Fruit fly (Drosophila melanogaster) whole organism, embryonic: ENCODE data around the gene CG5254.

Experiments
- ATbp ChIP-seq: fragments of 200-800 bp; sonication (Bioruptor generic); optimal IDR thresholded peaks from 2 replicates; lab custom pipeline; 2017; ENCODE audit warnings: missing biosample characterization, mild to moderate bottlenecking, missing genetic modification characterization, missing genetic modification reagents
- CG10147 ChIP-seq: fragments of 200-800 bp; sonication (Bioruptor generic); optimal IDR thresholded peaks from 2 replicates; lab custom pipeline; 2019; ENCODE audit warnings: missing biosample characterization, mild to moderate bottlenecking, missing genetic modification characterization, moderate library complexity
- CG11247 ChIP-seq: fragments of 200-800 bp; sonication (Bioruptor generic); IDR thresholded peaks from 2 replicates; pipeline ENCODE4 v1.3.6; 2022; ENCODE audit warnings: missing biosample characterization, missing genetic modification characterization
- CG13287 ChIP-seq: fragments of 200-800 bp; sonication (Bioruptor generic); IDR thresholded peaks from 2 replicates; pipeline ENCODE4 v1.3.6; 2022; ENCODE audit warnings: missing biosample characterization, missing genetic modification characterization; ENCODE audit not compliant: partially characterized antibody
- CG15514 ChIP-seq: fragments of 200-800 bp; sonication (Bioruptor generic); optimal IDR thresholded peaks from 3 replicates; lab custom pipeline; 2017; ENCODE audit warnings: missing biosample characterization, missing genetic modification characterization, mild to moderate bottlenecking, moderate library complexity, missing genetic modification reagents
- CG1602 ChIP-seq: fragments of 200-800 bp; sonication (Bioruptor generic); optimal IDR thresholded peaks from 3 replicates; lab custom pipeline; 2016; ENCODE audit warnings: missing biosample characterization, missing genetic modification characterization
- CG17385 ChIP-seq: fragments of 200-800 bp; sonication (Bioruptor generic); optimal IDR thresholded peaks from 3 replicates; lab custom pipeline; 2018; ENCODE audit warnings: missing biosample characterization, mild to moderate bottlenecking, missing genetic modification characterization
- CG18476 ChIP-seq: fragments of 200-800 bp; sonication (Bioruptor generic); optimal IDR thresholded peaks from 2 replicates; lab custom pipeline; 2016; ENCODE audit warnings: missing biosample characterization, mild to moderate bottlenecking, missing genetic modification characterization
- CG18599 ChIP-seq: fragments of 200-800 bp; sonication (Bioruptor generic); optimal IDR thresholded peaks from 3 replicates; lab custom pipeline; 2017; ENCODE audit warnings: missing biosample characterization, missing genetic modification characterization, mild to moderate bottlenecking, moderate library complexity, missing genetic modification reagents
- CG2116 ChIP-seq: fragments of 200-800 bp; sonication (Bioruptor generic); optimal IDR thresholded peaks from 3 replicates; lab custom pipeline; 2018; ENCODE audit warnings: missing biosample characterization, mild to moderate bottlenecking, missing genetic modification characterization
- CG2678 ChIP-seq: fragments of 200-800 bp; sonication (Bioruptor generic); optimal IDR thresholded peaks from 3 replicates; lab custom pipeline; 2019; ENCODE audit warnings: missing biosample characterization, mild to moderate bottlenecking, missing genetic modification characterization, moderate library complexity
- CG31441 ChIP-seq: fragments of 200-800 bp; sonication (Bioruptor generic); IDR thresholded peaks from 2 replicates; pipeline ENCODE4 v1.3.6; 2022; ENCODE audit warnings: missing biosample characterization, missing genetic modification characterization
- CG32532 ChIP-seq: fragments of 200-800 bp; sonication (Bioruptor generic); IDR thresholded peaks from 2 replicates; pipeline ENCODE4 v1.3.6; 2022; ENCODE audit warnings: missing biosample characterization, missing genetic modification characterization
- CG4282 ChIP-seq: fragments of 200-800 bp; sonication (Bioruptor generic); optimal IDR thresholded peaks from 2 replicates; lab custom pipeline; 2016; ENCODE audit warnings: missing biosample characterization, missing genetic modification characterization
- CG6654 ChIP-seq: fragments of 200-800 bp; sonication (Bioruptor generic); optimal IDR thresholded peaks from 2 replicates; lab custom pipeline; 2017; ENCODE audit warnings: missing biosample characterization, mild to moderate bottlenecking, missing genetic modification characterization
- CG6683 ChIP-seq: fragments of 200-800 bp; sonication (Bioruptor generic); optimal IDR thresholded peaks from 2 replicates; lab custom pipeline; 2017; ENCODE audit warnings: missing biosample characterization, mild to moderate bottlenecking, missing genetic modification characterization, missing genetic modification reagents
- CG7987 ChIP-seq: fragments of 200-800 bp; sonication (Bioruptor generic); optimal IDR thresholded peaks from 2 replicates; lab custom pipeline; 2018; ENCODE audit warnings: missing biosample characterization, mild to moderate bottlenecking, missing genetic modification characterization, moderate library complexity
- Dll ChIP-seq: fragments of 200-800 bp; sonication (Bioruptor generic); IDR thresholded peaks from 4 replicates; pipeline ENCODE4 v1.3.6; 2022; ENCODE audit warnings: missing biosample characterization, missing genetic modification characterization; ENCODE audit not compliant: partially characterized antibody
- Drgx ChIP-seq: fragments of 200-800 bp; sonication (Bioruptor generic); IDR thresholded peaks from 2 replicates; pipeline ENCODE4 v1.3.6; 2022; ENCODE audit warnings: missing biosample characterization, missing genetic modification characterization
- Optix ChIP-seq: fragments of 200-800 bp; sonication (Bioruptor generic); IDR thresholded peaks from 3 replicates; pipeline ENCODE4 v1.3.6; 2022; ENCODE audit warnings: missing biosample characterization, missing genetic modification characterization
- Pdp1 ChIP-seq, 2 experiments: fragments of 200-800 bp; sonication (Bioruptor generic); optimal IDR thresholded peaks; 3 replicates each; lab custom pipeline; 2016; ENCODE audit warnings: missing biosample characterization in 2 of 2, missing genetic modification characterization in 2 of 2, mild to moderate bottlenecking in 1 of 2, moderate library complexity in 1 of 2
- Scr ChIP-seq: fragments of 200-800 bp; sonication (Bioruptor generic); IDR thresholded peaks from 2 replicates; pipeline ENCODE4 v1.3.6; 2022; ENCODE audit warnings: missing biosample characterization, missing genetic modification characterization; ENCODE audit not compliant: partially characterized antibody
- Sry-δ ChIP-seq: fragments of 200-800 bp; sonication (Bioruptor generic); optimal IDR thresholded peaks from 2 replicates; lab custom pipeline; 2016; ENCODE audit warnings: missing biosample characterization, missing genetic modification characterization
- Xrp1 ChIP-seq: fragments of 200-800 bp; sonication (Bioruptor generic); IDR thresholded peaks from 2 replicates; pipeline ENCODE4 v1.3.6; 2022; ENCODE audit warnings: missing biosample characterization, missing genetic modification characterization
- ab ChIP-seq: fragments of 200-800 bp; sonication (Bioruptor generic); optimal IDR thresholded peaks from 2 replicates; lab custom pipeline; 2016; ENCODE audit warnings: missing biosample characterization, missing genetic modification characterization
- ara ChIP-seq: fragments of 200-800 bp; sonication (Bioruptor generic); IDR thresholded peaks from 2 replicates; pipeline ENCODE4 v1.3.6; 2022; ENCODE audit warnings: missing biosample characterization, missing genetic modification characterization
- bigmax ChIP-seq: fragments of 200-800 bp; sonication (Bioruptor generic); optimal IDR thresholded peaks from 2 replicates; lab custom pipeline; 2018; ENCODE audit warnings: missing biosample characterization, mild to moderate bottlenecking, missing genetic modification characterization
- br ChIP-seq: fragments of >200 bp; optimal IDR thresholded peaks from 2 replicates; lab custom pipeline; 2017
- bsh ChIP-seq, 2 experiments: fragments of 200-800 bp; sonication (Bioruptor generic); optimal IDR thresholded peaks; 2 replicates each; lab custom pipeline; 2017 to 2018; ENCODE audit warnings: mild to moderate bottlenecking in 2 of 2, missing biosample characterization in 2 of 2, missing genetic modification characterization in 2 of 2, moderate library complexity in 1 of 2
- da ChIP-seq: fragments of 200-800 bp; sonication (Bioruptor generic); optimal IDR thresholded peaks from 2 replicates; lab custom pipeline; 2016; ENCODE audit warnings: missing biosample characterization, missing genetic modification characterization
- disco-r ChIP-seq: fragments of 200-800 bp; sonication (Bioruptor generic); optimal IDR thresholded peaks from 2 replicates; lab custom pipeline; 2016; ENCODE audit warnings: missing biosample characterization, missing genetic modification characterization
- dmrt99B ChIP-seq: fragments of 200-800 bp; sonication (Bioruptor generic); optimal IDR thresholded peaks from 2 replicates; lab custom pipeline; 2018; ENCODE audit warnings: missing biosample characterization, mild to moderate bottlenecking, missing genetic modification characterization, moderate library complexity
- ems ChIP-seq: fragments of 200-800 bp; sonication (Bioruptor generic); optimal IDR thresholded peaks from 3 replicates; lab custom pipeline; 2016; ENCODE audit warnings: missing biosample characterization, missing genetic modification characterization
- hbn ChIP-seq: fragments of 200-800 bp; sonication (Bioruptor generic); IDR thresholded peaks from 2 replicates; pipeline ENCODE4 v1.3.6; 2022; ENCODE audit warnings: missing biosample characterization, missing genetic modification characterization; ENCODE audit not compliant: partially characterized antibody
- lov ChIP-seq, 2 experiments: fragments of 200-800 bp in 1 of 2; fragments of >200 bp in 1 of 2; sonication (Bioruptor generic) in 1 of 2; IDR thresholded peaks in 1 of 2; optimal IDR thresholded peaks in 1 of 2; 2 replicates in 1 of 2; 3 replicates in 1 of 2; pipeline versions ENCODE4 v1.3.6 to Lab custom; 2017 to 2022; ENCODE audit warnings: missing biosample characterization in 1 of 2, missing genetic modification characterization in 1 of 2
- pb ChIP-seq: fragments of 200-800 bp; sonication (Bioruptor generic); optimal IDR thresholded peaks from 3 replicates; lab custom pipeline; 2016; ENCODE audit warnings: missing biosample characterization, missing genetic modification characterization
- sd ChIP-seq: fragments of 200-800 bp; sonication (Bioruptor generic); optimal IDR thresholded peaks from 3 replicates; lab custom pipeline; 2018; ENCODE audit warnings: missing biosample characterization, mild to moderate bottlenecking, missing genetic modification characterization, moderate library complexity
- tll ChIP-seq, 2 experiments: fragments of 200-800 bp in 1 of 2; fragments of >200 bp in 1 of 2; sonication (Bioruptor generic) in 1 of 2; optimal IDR thresholded peaks; 2 replicates each; lab custom pipeline; 2017 to 2019; ENCODE audit warnings: missing biosample characterization in 2 of 2, missing genetic modification characterization in 2 of 2, mild to moderate bottlenecking in 1 of 2, moderate library complexity in 1 of 2
- ttk ChIP-seq: fragments of 200-800 bp; sonication (Bioruptor generic); IDR thresholded peaks from 2 replicates; pipeline ENCODE4 v2.1.2; 2022; ENCODE audit warnings: missing biosample characterization, missing genetic modification characterization
- zen2 ChIP-seq: fragments of 200-800 bp; sonication (Bioruptor generic); IDR thresholded peaks from 3 replicates; pipeline ENCODE4 v1.3.6; 2022; ENCODE audit warnings: missing biosample characterization, missing genetic modification characterization; ENCODE audit not compliant: partially characterized antibody

The CG5254 gene

DNA sequence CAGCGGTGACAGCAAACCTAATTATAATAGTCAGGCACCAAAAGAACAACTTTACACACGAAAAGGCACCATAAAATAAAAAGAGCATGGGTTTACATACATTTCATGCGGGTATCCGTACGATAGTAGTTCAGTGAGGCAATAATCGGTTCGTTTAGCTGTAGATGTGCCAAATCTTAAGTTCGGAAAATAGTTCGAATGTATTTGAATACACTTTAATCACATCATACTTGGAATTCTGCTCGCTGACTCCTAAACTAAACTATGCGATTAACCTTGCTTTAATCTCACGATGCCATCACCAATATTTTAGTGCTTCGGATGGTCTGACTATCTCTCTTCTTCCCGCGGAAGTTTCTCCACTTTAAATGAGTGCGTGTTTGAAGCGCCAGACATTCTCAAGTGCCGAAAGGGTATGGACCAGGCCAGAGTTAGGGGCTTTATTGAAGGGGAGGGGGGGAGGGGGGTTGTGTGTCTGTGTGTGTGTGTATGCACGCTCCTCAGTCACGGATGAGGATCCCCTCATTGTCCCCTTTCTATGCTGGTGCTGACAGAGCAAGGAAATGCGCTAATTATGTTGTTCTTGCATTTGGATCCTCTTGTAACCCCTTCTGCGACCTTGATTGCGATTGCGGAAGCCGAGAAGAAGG is 36.8 kb upstream of the CG5254 start (continued):
- TF ChIP-seq CG13287 (GFP tag; lab: Robert Waterston, UW) (peak; percentile 37; the same call in 1 of the 2 replicates), Pdp1 (GFP tag; optimal IDR thresholded peaks at IDR 0.05; lab: Kevin White, UChicago) (no peak), ttk (GFP tag; lab: Robert Waterston, UW) (no peak), CG11247 (GFP tag; lab: Robert Waterston, UW) (no peak), CG18476 (GFP tag; lab: Kevin White, UChicago) (no peak), CG15514 (GFP tag; lab: Kevin White, UChicago) (no peak), lov (optimal IDR thresholded peaks at IDR 0.05; lab: Kevin White, UChicago) (no peak), lov (GFP tag; IDR thresholded peaks at IDR 0.05; lab: Robert Waterston, UW) (no peak), disco-r (GFP tag; lab: Kevin White, UChicago) (no peak), bsh (GFP tag; optimal IDR thresholded peaks at IDR 0.05; lab: Kevin White, UChicago) (peak in 1 of 2 experiments; percentile 0), CG6654 (GFP tag; lab: Kevin White, UChicago) (no peak), Scr (GFP tag; lab: Robert Waterston, UW) (peak; percentile 39; the same call in 1 of the 2 replicates), br (lab: Kevin White, UChicago) (no peak), Dll (GFP tag; lab: Robert Waterston, UW) (peak; percentile 38; the same call in 1 of the 4 replicates), bigmax (GFP tag; lab: Kevin White, UChicago) (no peak), CG2678 (tag; lab: Kevin White, UChicago) (peak; percentile 10), tll (GFP tag; optimal IDR thresholded peaks at IDR 0.05; lab: Kevin White, UChicago) (no peak), CG6683 (GFP tag; lab: Kevin White, UChicago) (no peak), Sry-δ (GFP tag; lab: Kevin White, UChicago) (peak; percentile 26), Xrp1 (GFP tag; lab: Robert Waterston, UW) (no peak), ara (GFP tag; lab: Robert Waterston, UW) (no peak), hbn (GFP tag; lab: Robert Waterston, UW) (no peak), CG4282 (GFP tag; lab: Kevin White, UChicago) (no peak), CG31441 (GFP tag; lab: Robert Waterston, UW) (no peak), CG32532 (GFP tag; lab: Robert Waterston, UW) (no peak), CG1602 (GFP tag; lab: Kevin White, UChicago) (no peak), ab (GFP tag; lab: Kevin White, UChicago) (no peak), dmrt99B (no peak), pb (no peak), CG10147 (no peak), Optix (no peak), da (GFP tag; lab: Kevin White, UChicago) (no peak), sd (no peak), zen2 (no peak), CG7987 (GFP tag; lab: Kevin White, UChicago) (no peak), CG18599 (GFP tag; lab: Kevin White, UChicago) (peak; percentile 5), ems (GFP tag; lab: Kevin White, UChicago) (no peak), CG17385 (GFP tag; lab: Kevin White, UChicago) (no peak), ATbp (GFP tag; lab: Kevin White, UChicago) (no peak)

- TF ChIP-seq CG2116 (GFP tag; lab: Kevin White, UChicago) (no peak), Drgx (GFP tag; lab: Robert Waterston, UW) (peak; percentile 62)
These were observed 34.8 kb upstream of the CG5254 start for dm6 chrX:715383-715782.
